Fruit fly (Drosophila melanogaster) whole organism, embryonic: ENCODE results near the gene kek6.
A peak's percentile ranks its signal among the peaks of the same experiment; 100 is the strongest.

Experiments
- Ada2b ChIP-seq: fragments of 200-800 bp; sonication (Bioruptor generic); IDR thresholded peaks from 2 replicates; pipeline ENCODE4 v1.3.6; 2022; ENCODE audit warnings: missing biosample characterization, missing genetic modification characterization
- CG10321 ChIP-seq: fragments of 200-800 bp; sonication (Bioruptor generic); IDR thresholded peaks from 2 replicates; pipeline ENCODE4 v1.3.6; 2022; ENCODE audit warnings: missing biosample characterization, missing genetic modification characterization
- CG10979 ChIP-seq: fragments of 200-800 bp; sonication (Bioruptor generic); optimal IDR thresholded peaks from 2 replicates; lab custom pipeline; 2018; ENCODE audit warnings: missing biosample characterization, mild to moderate bottlenecking, missing genetic modification characterization, moderate library complexity
- CG14965 ChIP-seq: fragments of 200-800 bp; sonication (Bioruptor generic); optimal IDR thresholded peaks from 2 replicates; lab custom pipeline; 2016; ENCODE audit warnings: missing biosample characterization, missing genetic modification characterization, borderline replicate concordance
- CG1603 ChIP-seq: fragments of 200-800 bp; sonication (Bioruptor generic); optimal IDR thresholded peaks from 2 replicates; lab custom pipeline; 2019; ENCODE audit warnings: missing biosample characterization, mild to moderate bottlenecking, missing genetic modification characterization, moderate library complexity
- CG18262 ChIP-seq: fragments of 200-800 bp; optimal IDR thresholded peaks from 3 replicates; lab custom pipeline; 2019; ENCODE audit warnings: missing biosample characterization, mild to moderate bottlenecking, missing genetic modification characterization, moderate library complexity
- CG18476 ChIP-seq: fragments of 200-800 bp; sonication (Bioruptor generic); optimal IDR thresholded peaks from 2 replicates; lab custom pipeline; 2016; ENCODE audit warnings: missing biosample characterization, mild to moderate bottlenecking, missing genetic modification characterization
- CG18599 ChIP-seq: fragments of 200-800 bp; sonication (Bioruptor generic); optimal IDR thresholded peaks from 3 replicates; lab custom pipeline; 2017; ENCODE audit warnings: missing biosample characterization, missing genetic modification characterization, mild to moderate bottlenecking, moderate library complexity, missing genetic modification reagents
- CG32532 ChIP-seq: fragments of 200-800 bp; sonication (Bioruptor generic); IDR thresholded peaks from 2 replicates; pipeline ENCODE4 v1.3.6; 2022; ENCODE audit warnings: missing biosample characterization, missing genetic modification characterization
- CG33213 ChIP-seq: fragments of 200-800 bp; sonication (Bioruptor generic); optimal IDR thresholded peaks from 3 replicates; lab custom pipeline; 2016; ENCODE audit warnings: missing biosample characterization, missing genetic modification characterization
- CG33557 ChIP-seq: fragments of 200-800 bp; sonication (Bioruptor generic); optimal IDR thresholded peaks from 2 replicates; lab custom pipeline; 2019; ENCODE audit warnings: missing biosample characterization, mild to moderate bottlenecking, missing genetic modification characterization, moderate library complexity
- CG34376 ChIP-seq: fragments of 200-800 bp; sonication (Bioruptor generic); optimal IDR thresholded peaks from 2 replicates; lab custom pipeline; 2018; ENCODE audit warnings: missing biosample characterization, mild to moderate bottlenecking, missing genetic modification characterization
- CG4707 ChIP-seq: fragments of 200-800 bp; sonication (Bioruptor generic); optimal IDR thresholded peaks from 2 replicates; lab custom pipeline; 2018; ENCODE audit warnings: missing biosample characterization, mild to moderate bottlenecking, missing genetic modification characterization, moderate library complexity
- CG5180 ChIP-seq: fragments of 200-800 bp; sonication (Bioruptor generic); optimal IDR thresholded peaks from 3 replicates; lab custom pipeline; 2017; ENCODE audit warnings: missing biosample characterization, missing genetic modification characterization, mild to moderate bottlenecking, moderate library complexity, missing genetic modification reagents
- CG7963 ChIP-seq: fragments of 200-800 bp; sonication (Bioruptor generic); IDR thresholded peaks from 3 replicates; pipeline ENCODE4 v1.3.6; 2022; ENCODE audit warnings: missing biosample characterization, missing genetic modification characterization; ENCODE audit not compliant: partially characterized antibody
- CG8924 ChIP-seq: fragments of 200-800 bp; optimal IDR thresholded peaks from 3 replicates; lab custom pipeline; 2019; ENCODE audit warnings: missing biosample characterization, mild to moderate bottlenecking, missing genetic modification characterization, moderate library complexity
- Dfd ChIP-seq, 2 experiments: fragments of >200 bp; optimal IDR thresholded peaks; 2 replicates each; lab custom pipeline; 2017; ENCODE audit warnings: missing biosample characterization in 2 of 2, missing genetic modification characterization in 2 of 2
- Dll ChIP-seq: fragments of 200-800 bp; sonication (Bioruptor generic); IDR thresholded peaks from 4 replicates; pipeline ENCODE4 v1.3.6; 2022; ENCODE audit warnings: missing biosample characterization, missing genetic modification characterization; ENCODE audit not compliant: partially characterized antibody
- Elba2 ChIP-seq: fragments of 200-800 bp; sonication (Bioruptor generic); optimal IDR thresholded peaks from 3 replicates; lab custom pipeline; 2016; ENCODE audit warnings: missing biosample characterization, missing genetic modification characterization
- Fer1 ChIP-seq: fragments of 200-800 bp; sonication (Bioruptor generic); optimal IDR thresholded peaks from 2 replicates; lab custom pipeline; 2017; ENCODE audit warnings: missing biosample characterization, mild to moderate bottlenecking, missing genetic modification characterization
- Hand ChIP-seq: fragments of 200-800 bp; sonication (Bioruptor generic); optimal IDR thresholded peaks from 2 replicates; lab custom pipeline; 2017; ENCODE audit warnings: mild to moderate bottlenecking, missing biosample characterization, missing genetic modification reagents, missing genetic modification characterization
- MBD-R2 ChIP-seq: fragments of 200-800 bp; sonication (Bioruptor generic); IDR thresholded peaks from 2 replicates; pipeline ENCODE4 v1.3.6; 2022; ENCODE audit warnings: missing biosample characterization, missing genetic modification characterization
- Med ChIP-seq: fragments of 200-800 bp; sonication (Bioruptor generic); peaks from one replicate; lab custom pipeline; 2016; ENCODE audit warnings: missing biosample characterization, missing genetic modification characterization, mild to moderate bottlenecking, inconsistent platforms, moderate library complexity
- Nf-YA ChIP-seq: fragments of 200-800 bp; sonication (Bioruptor generic); IDR thresholded peaks from 2 replicates; pipeline ENCODE4 v1.3.6; 2022; ENCODE audit warnings: missing biosample characterization, missing genetic modification characterization
- Nf-YC ChIP-seq: fragments of 200-800 bp; optimal IDR thresholded peaks from 3 replicates; lab custom pipeline; 2019; ENCODE audit warnings: missing biosample characterization, mild to moderate bottlenecking, missing genetic modification characterization, moderate library complexity
- Opbp ChIP-seq: fragments of 200-800 bp; sonication (Bioruptor generic); IDR thresholded peaks from 3 replicates; pipeline ENCODE4 v1.3.6; 2022; ENCODE audit warnings: missing biosample characterization, missing genetic modification characterization; ENCODE audit not compliant: partially characterized antibody
- Pdp1 ChIP-seq, 2 experiments: fragments of 200-800 bp; sonication (Bioruptor generic); optimal IDR thresholded peaks; 3 replicates each; lab custom pipeline; 2016; ENCODE audit warnings: missing biosample characterization in 2 of 2, missing genetic modification characterization in 2 of 2, mild to moderate bottlenecking in 1 of 2, moderate library complexity in 1 of 2
- Rfx ChIP-seq: fragments of 200-800 bp; sonication (Bioruptor generic); IDR thresholded peaks from 2 replicates; pipeline ENCODE4 v1.3.6; 2022; ENCODE audit warnings: missing biosample characterization, missing genetic modification characterization
- Sin3A ChIP-seq: fragments of >200 bp; optimal IDR thresholded peaks from 2 replicates; lab custom pipeline; 2018
- Trl ChIP-seq, 3 experiments: fragments of >200 bp in 2 of 3; fragments of 200-800 bp in 1 of 3; sonication (Bioruptor generic) in 1 of 3; optimal IDR thresholded peaks; 2 replicates in 1 of 3; 3 replicates in 2 of 3; lab custom pipeline; 2016 to 2017; ENCODE audit warnings: missing biosample characterization in 1 of 3, missing genetic modification characterization in 1 of 3
- bigmax ChIP-seq: fragments of 200-800 bp; sonication (Bioruptor generic); optimal IDR thresholded peaks from 2 replicates; lab custom pipeline; 2018; ENCODE audit warnings: missing biosample characterization, mild to moderate bottlenecking, missing genetic modification characterization
- bowl ChIP-seq: fragments of 200-800 bp; sonication (Bioruptor generic); IDR thresholded peaks from 2 replicates; pipeline ENCODE4 v1.3.6; 2022; ENCODE audit warnings: missing biosample characterization, missing genetic modification characterization
- cwo ChIP-seq: fragments of 200-800 bp; sonication (Bioruptor generic); optimal IDR thresholded peaks from 3 replicates; lab custom pipeline; 2017; ENCODE audit warnings: missing biosample characterization, missing genetic modification characterization, mild to moderate bottlenecking, moderate library complexity, missing genetic modification reagents
- gro ChIP-seq: fragments of 200-800 bp; sonication (Bioruptor generic); optimal IDR thresholded peaks from 2 replicates; lab custom pipeline; 2016; ENCODE audit warnings: missing biosample characterization, missing genetic modification characterization
- hkb ChIP-seq, 2 experiments: fragments of 200-800 bp in 1 of 2; fragments of >200 bp in 1 of 2; sonication (Bioruptor generic) in 1 of 2; IDR thresholded peaks in 1 of 2; optimal IDR thresholded peaks in 1 of 2; 2 replicates each; pipeline versions ENCODE4 v1.3.6 to Lab custom; 2017 to 2022; ENCODE audit warnings: missing biosample characterization in 1 of 2, missing genetic modification characterization in 1 of 2
- kah ChIP-seq: fragments of 200-800 bp; sonication (Bioruptor generic); optimal IDR thresholded peaks from 2 replicates; lab custom pipeline; 2018; ENCODE audit warnings: missing biosample characterization, mild to moderate bottlenecking, missing genetic modification characterization
- mirr ChIP-seq: fragments of 200-800 bp; sonication (Bioruptor generic); optimal IDR thresholded peaks from 3 replicates; lab custom pipeline; 2018; ENCODE audit warnings: missing biosample characterization, mild to moderate bottlenecking, missing genetic modification characterization
- phol ChIP-seq: fragments of 200-800 bp; sonication (Bioruptor generic); optimal IDR thresholded peaks from 3 replicates; lab custom pipeline; 2018; ENCODE audit warnings: missing biosample characterization, mild to moderate bottlenecking, missing genetic modification characterization, moderate library complexity
- rib ChIP-seq: fragments of 200-800 bp; sonication (Bioruptor generic); IDR thresholded peaks from 2 replicates; pipeline ENCODE4 v1.3.6; 2022; ENCODE audit warnings: missing biosample characterization, missing genetic modification characterization
- sens ChIP-seq: fragments of 200-800 bp; sonication (Bioruptor generic); peaks from one replicate; lab custom pipeline; 2016; ENCODE audit warnings: missing biosample characterization, missing genetic modification characterization
- sima ChIP-seq: fragments of 200-800 bp; sonication (Bioruptor generic); optimal IDR thresholded peaks from 2 replicates; lab custom pipeline; 2016; ENCODE audit warnings: missing biosample characterization, missing genetic modification characterization
- sna ChIP-seq: fragments of 200-800 bp; sonication (Bioruptor generic); IDR thresholded peaks from 2 replicates; pipeline ENCODE4 v1.3.6; 2022; ENCODE audit warnings: missing biosample characterization, missing genetic modification characterization; ENCODE audit not compliant: partially characterized antibody
- trem ChIP-seq: fragments of 200-800 bp; optimal IDR thresholded peaks from 3 replicates; lab custom pipeline; 2019; ENCODE audit warnings: missing biosample characterization, mild to moderate bottlenecking, missing genetic modification characterization, moderate library complexity

The kek6 gene

DNA sequence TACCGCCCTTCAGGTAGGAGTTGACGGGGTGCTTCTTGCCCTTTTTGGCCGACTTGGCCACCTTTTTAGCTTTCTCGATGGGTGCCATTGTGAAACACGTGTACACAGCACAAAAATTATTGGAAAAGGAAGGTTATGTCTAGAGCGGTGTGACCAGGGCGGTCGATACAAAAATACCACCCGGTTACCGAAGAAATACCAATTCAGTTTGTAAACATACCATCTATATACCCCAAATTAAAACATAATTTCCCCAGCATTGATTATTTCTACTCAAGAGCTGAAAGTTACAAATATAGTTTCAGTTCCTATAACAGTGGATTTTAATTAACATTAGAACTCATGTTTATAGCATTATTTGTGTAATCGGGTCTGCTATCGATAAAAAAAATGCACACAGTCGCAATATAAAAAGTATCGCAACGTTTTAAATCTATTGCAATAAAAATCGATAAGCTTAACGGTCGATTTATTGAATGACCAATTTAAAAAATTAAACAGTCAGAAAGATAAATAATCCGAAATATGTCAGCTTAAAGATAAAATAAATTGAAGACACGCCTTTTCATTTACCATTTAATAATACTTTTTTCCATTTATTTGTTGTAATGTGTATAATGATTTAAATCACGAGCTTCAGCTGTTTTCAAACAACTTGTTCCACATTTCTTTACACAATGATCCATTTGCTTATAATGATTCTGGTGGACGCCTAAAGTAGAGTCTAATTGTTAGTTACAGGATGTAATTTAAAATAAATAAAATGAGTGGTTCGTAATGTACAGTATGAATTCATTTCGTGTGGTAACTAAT is 25.7 kb upstream of the kek6 start, which contains the start of gene RpL6 (continued):
- peak; percentile 43 for TF ChIP-seq CG32532 (GFP tag; lab: Robert Waterston, UW)
- peak; percentile 75 for TF ChIP-seq sens
- TF ChIP-seq Opbp (GFP tag; lab: Robert Waterston, UW), result peak; percentile 63; the same call in 1 of the 3 replicates
- peak; percentile 33 for TF ChIP-seq CG8924
- peak; percentile 9 for TF ChIP-seq CG18262
- TF ChIP-seq CG7963 (GFP tag; lab: Robert Waterston, UW), result peak; percentile 71
- peak; percentile 59 for TF ChIP-seq cwo (GFP tag; lab: Kevin White, UChicago)
- TF ChIP-seq Ada2b (GFP tag; lab: Robert Waterston, UW), result no peak
- TF ChIP-seq phol (tag; lab: Kevin White, UChicago), result peak; percentile 37
- TF ChIP-seq CG10979 (tag; lab: Kevin White, UChicago), result peak; percentile 26
- no peak for TF ChIP-seq Elba2
- TF ChIP-seq bigmax (GFP tag; lab: Kevin White, UChicago), result peak; percentile 97
- peak; percentile 46 for TF ChIP-seq CG33557 (GFP tag; lab: Kevin White, UChicago)
- TF ChIP-seq Rfx, result 0 out of 2 replicates have a peak, but pooled peaks have one; percentile 34
- no peak for TF ChIP-seq gro
- no peak for TF ChIP-seq rib (GFP tag; lab: Robert Waterston, UW)
- TF ChIP-seq Pdp1 (GFP tag; optimal IDR thresholded peaks at IDR 0.05; lab: Kevin White, UChicago), result peak in 1 of 2 experiments; percentile 67
- TF ChIP-seq CG18599, result peak; percentile 38
- TF ChIP-seq MBD-R2 (GFP tag; lab: Robert Waterston, UW), result peak; percentile 59
- peak; percentile 33 for TF ChIP-seq Nf-YC (tag; lab: Kevin White, UChicago)
- no peak for TF ChIP-seq Dfd (GFP tag; optimal IDR thresholded peaks at IDR 0.05; lab: Kevin White, UChicago)

DNA sequence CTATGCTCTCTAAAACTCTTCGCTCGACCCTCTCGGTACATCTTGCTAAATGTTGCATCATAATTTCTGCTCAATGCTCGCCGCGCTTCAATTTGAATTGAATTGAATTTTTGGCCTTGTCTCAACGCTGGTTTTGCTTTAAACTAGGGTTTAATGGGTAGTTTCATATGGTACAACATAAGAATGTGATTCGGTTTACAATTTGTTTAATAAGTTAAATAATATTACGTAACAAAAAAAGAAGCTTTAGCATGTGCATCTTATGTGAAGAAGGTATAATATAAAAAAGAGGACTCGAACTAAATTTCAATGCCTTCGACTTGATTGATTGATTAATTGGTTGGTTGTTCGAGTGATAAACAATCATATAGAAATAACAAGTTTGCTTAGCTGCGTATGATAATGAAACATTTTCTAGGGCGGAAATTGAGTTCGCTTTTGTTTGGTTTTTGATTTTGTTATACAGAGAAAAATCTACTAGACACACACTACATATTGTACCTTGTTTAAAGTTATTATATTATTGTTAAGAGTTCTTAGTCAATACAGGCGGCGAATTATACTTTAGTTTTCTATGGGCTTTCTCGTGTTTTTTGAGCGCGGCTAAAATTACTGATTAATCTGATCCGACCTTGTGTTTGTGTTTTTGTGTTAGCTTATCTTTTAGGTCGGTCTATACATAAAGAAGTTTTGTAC is 24.1 kb upstream of the kek6 start:
- TF ChIP-seq kah (no peak), CG34376 (GFP tag; lab: Kevin White, UChicago) (peak; percentile 48), Med (GFP tag; lab: Kevin White, UChicago) (peak; percentile 1), hkb (optimal IDR thresholded peaks at IDR 0.05; lab: Kevin White, UChicago) (no peak), hkb (GFP tag; IDR thresholded peaks at IDR 0.05; lab: Robert Waterston, UW) (0 out of 2 replicates have a peak, but pooled peaks have one; percentile 2), Fer1 (GFP tag; lab: Kevin White, UChicago) (no peak), CG18476 (GFP tag; lab: Kevin White, UChicago) (peak; percentile 55), CG10321 (GFP tag; lab: Robert Waterston, UW) (no peak), CG5180 (no peak), sens (peak; percentile 54), bowl (GFP tag; lab: Robert Waterston, UW) (no peak), Rfx (0 out of 2 replicates have a peak, but pooled peaks have one; percentile 1), Sin3A (lab: Kevin White, UChicago) (no peak), Pdp1 (GFP tag; optimal IDR thresholded peaks at IDR 0.05; lab: Kevin White, UChicago) (peak in 1 of 2 experiments; percentile 91)
- TF ChIP-seq, all 482 proteins: peak for 7

DNA sequence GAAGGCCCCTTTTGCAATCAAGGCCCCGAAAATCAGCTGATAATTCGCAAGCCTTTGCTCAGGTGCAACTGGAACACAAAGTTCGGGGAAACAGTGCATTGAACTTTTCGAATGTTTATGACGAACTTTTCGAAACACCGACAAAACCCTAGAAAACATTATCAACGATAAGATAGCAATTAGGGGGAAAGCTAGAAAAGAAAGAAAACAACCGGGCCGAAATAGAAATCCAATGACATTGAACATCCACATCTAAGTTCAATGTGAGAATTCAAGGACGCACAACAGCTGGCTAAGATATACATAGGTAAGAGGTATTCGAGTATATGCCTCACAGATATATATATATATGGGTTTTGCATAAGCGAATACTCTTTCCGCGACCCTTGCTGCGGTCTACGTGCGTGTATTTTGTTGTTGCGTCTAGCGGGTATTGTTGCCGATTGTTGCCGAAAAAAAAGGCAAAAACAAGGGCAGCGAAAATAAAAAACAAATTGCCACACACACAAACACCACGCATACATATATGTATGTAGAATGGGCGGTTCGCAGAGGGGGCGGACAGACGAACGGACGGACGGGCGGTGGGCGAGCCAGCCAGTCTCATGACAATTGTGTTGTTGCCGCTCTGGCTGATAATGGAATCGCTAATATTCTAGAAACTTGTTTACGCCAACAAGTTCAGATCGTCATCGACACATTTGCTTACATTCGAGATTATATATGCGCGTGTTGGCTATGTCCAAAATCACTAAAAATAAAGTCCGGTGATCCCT is 22.2 kb upstream of the kek6 start:
- TF ChIP-seq Med (GFP tag; lab: Kevin White, UChicago), result peak; percentile 85
- no peak for TF ChIP-seq CG1603 (tag; lab: Kevin White, UChicago)
- TF ChIP-seq CG4707 (GFP tag; lab: Kevin White, UChicago), result no peak
- peak; percentile 30 for TF ChIP-seq mirr
- no peak for TF ChIP-seq sna (GFP tag; lab: Robert Waterston, UW)
- TF ChIP-seq Dll (GFP tag; lab: Robert Waterston, UW), result no peak
- no peak for TF ChIP-seq CG14965 (GFP tag; lab: Kevin White, UChicago)
- no peak for TF ChIP-seq Trl (optimal IDR thresholded peaks at IDR 0.05; lab: Kevin White, UChicago)
- no peak for TF ChIP-seq Trl (GFP tag; optimal IDR thresholded peaks at IDR 0.05; lab: Kevin White, UChicago)
- TF ChIP-seq trem (tag; lab: Kevin White, UChicago), result no peak
- no peak for TF ChIP-seq sima
- TF ChIP-seq Nf-YA (GFP tag; lab: Robert Waterston, UW), result no peak
- TF ChIP-seq Hand (GFP tag; lab: Kevin White, UChicago), result no peak
- no peak for TF ChIP-seq CG33213 (GFP tag; lab: Kevin White, UChicago)
